Worm (Caenorhabditis elegans) whole organism, mixed stage, embryonic: ENCODE results near the gene F32G8.3.

Source experiments
- ceh-43 ChIP-seq: fragments of 200-800 bp; sonication (Bioruptor generic); optimal IDR thresholded peaks from 2 replicates; lab custom pipeline; 2018; ENCODE audit warnings: mild to moderate bottlenecking, missing genetic modification characterization, moderate library complexity, missing compliant biosample characterization
- elt-1 ChIP-seq: sonication (generic microtip); optimal IDR thresholded peaks from 2 replicates; lab custom pipeline; 2017; ENCODE audit warnings: missing genetic modification characterization, mild to moderate bottlenecking, missing compliant biosample characterization, antibody characterized with exemption, moderate library complexity, borderline replicate concordance; ENCODE audit not compliant: insufficient read depth
- ham-2 ChIP-seq: fragments of 200-800 bp; sonication (Bioruptor generic); optimal IDR thresholded peaks from 2 replicates; lab custom pipeline; 2018; ENCODE audit warnings: mild to moderate bottlenecking, missing genetic modification characterization, missing compliant biosample characterization
- lin-13 ChIP-seq: fragments of 150-350 bp; optimal IDR thresholded peaks from 2 replicates; lab custom pipeline; 2014; ENCODE audit warnings: missing biosample characterization, missing genetic modification characterization
- nhr-12 ChIP-seq: fragments of 150-350 bp; optimal IDR thresholded peaks from 2 replicates; lab custom pipeline; 2014; ENCODE audit warnings: missing biosample characterization, missing genetic modification characterization
- nhr-237 ChIP-seq: fragments of 150-350 bp; optimal IDR thresholded peaks from 2 replicates; lab custom pipeline; 2014; ENCODE audit warnings: missing biosample characterization, missing genetic modification characterization
- sem-2 ChIP-seq: fragments of 200-800 bp; sonication (Bioruptor generic); optimal IDR thresholded peaks from 2 replicates; lab custom pipeline; 2018; ENCODE audit warnings: mild to moderate bottlenecking, missing genetic modification characterization, missing compliant biosample characterization
- snpc-4 ChIP-seq: fragments of 150-350 bp; optimal IDR thresholded peaks from 2 replicates; lab custom pipeline; 2014; ENCODE audit warnings: missing biosample characterization, missing genetic modification characterization
- unc-62 ChIP-seq: fragments of 150-350 bp; optimal IDR thresholded peaks from 2 replicates; lab custom pipeline; 2014; ENCODE audit warnings: missing biosample characterization, missing genetic modification reagents, missing genetic modification characterization

DNA sequence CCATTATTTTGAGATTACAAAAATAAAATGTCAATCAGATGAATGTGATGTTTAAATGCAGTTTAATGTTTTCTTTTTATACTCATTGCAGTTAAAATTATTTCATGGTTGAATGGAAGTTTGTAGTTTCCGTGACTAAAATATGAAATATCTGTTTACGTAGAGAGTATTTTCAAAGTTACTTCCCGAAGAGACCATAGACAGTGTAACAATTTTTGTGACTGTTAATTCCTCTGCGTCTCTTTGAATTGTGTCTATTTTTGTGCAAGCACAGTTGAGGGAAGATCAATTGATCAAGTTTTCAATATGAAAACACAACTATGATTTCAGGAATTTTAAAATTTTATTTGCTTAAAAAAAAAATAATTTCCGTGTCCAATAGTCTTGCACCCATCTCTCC lies 8.4 kb downstream of the F32G8.3 start, which contains the start of gene F25D1.5:
- TF ChIP-seq elt-1 (tag; lab: Kevin White, UChicago) (no peak), lin-13 (tag; lab: Kevin White, UChicago) (no peak), nhr-237 (tag; lab: Kevin White, UChicago) (no peak), sem-2 (GFP tag; lab: Kevin White, UChicago) (no peak), ceh-43 (GFP tag; lab: Kevin White, UChicago) (no peak), snpc-4 (tag; lab: Kevin White, UChicago) (no peak), unc-62 (GFP tag; lab: Kevin White, UChicago) (no peak), nhr-12 (no peak), ham-2 (GFP tag; lab: Kevin White, UChicago) (no peak)
